Worm (Caenorhabditis elegans): ENCODE data around the gene gsp-1.

ce11 chrV:10635722-10636121 lies 46.5 kb upstream of the gsp-1 start, which contains the start of gene kvs-2:
- no peak for TF ChIP-seq fkh-10 (GFP tag; optimal IDR thresholded peaks at IDR 0.05)
- no peak for TF ChIP-seq hlh-11 (tag; optimal IDR thresholded peaks at IDR 0.05)
- no peak for TF ChIP-seq ztf-11 (tag; optimal IDR thresholded peaks at IDR 0.05)
- TF ChIP-seq ceh-28 (tag; optimal IDR thresholded peaks at IDR 0.05) = no peak
- no peak for TF ChIP-seq jun-1 (tag; optimal IDR thresholded peaks at IDR 0.05)

Data from whole organism, L4 larva.